Worm (Caenorhabditis elegans) whole organism, dauer: Measurements from ENCODE around the gene T25G12.13.

ENCODE experiments used
- unc-62 ChIP-seq: sonication (generic microtip); optimal IDR thresholded peaks from 2 replicates; lab custom pipeline; 2017; ENCODE audit warnings: missing biosample characterization, missing genetic modification reagents, missing genetic modification characterization

The T25G12.13 gene

ce11 chrX:17235749-17236561 lies 7.2 kb upstream of the T25G12.13 start, which contains the start of gene dhs-30:
Gene dhs-30, minus strand, starts transcription at chrX:17235838.
- TF ChIP-seq unc-62: no peak

- TF ChIP-seq unc-62: no peak
These were observed 5.7 kb upstream of the T25G12.13 start, which contains the start of gene T25G12.11 for ce11 chrX:17237439-17237838. Gene T25G12.11, minus strand, starts transcription at chrX:17237539.

- no peak for TF ChIP-seq unc-62
These were observed 4.1 kb downstream of the T25G12.13 start for ce11 chrX:17247260-17247659.

ce11 chrX:17256769-17257168 lies 13.6 kb downstream of the T25G12.13 start, which contains the start of gene Y40C7B.4:
Gene Y40C7B.4, minus strand, starts transcription at chrX:17256787.
- TF ChIP-seq unc-62: no peak

DNA sequence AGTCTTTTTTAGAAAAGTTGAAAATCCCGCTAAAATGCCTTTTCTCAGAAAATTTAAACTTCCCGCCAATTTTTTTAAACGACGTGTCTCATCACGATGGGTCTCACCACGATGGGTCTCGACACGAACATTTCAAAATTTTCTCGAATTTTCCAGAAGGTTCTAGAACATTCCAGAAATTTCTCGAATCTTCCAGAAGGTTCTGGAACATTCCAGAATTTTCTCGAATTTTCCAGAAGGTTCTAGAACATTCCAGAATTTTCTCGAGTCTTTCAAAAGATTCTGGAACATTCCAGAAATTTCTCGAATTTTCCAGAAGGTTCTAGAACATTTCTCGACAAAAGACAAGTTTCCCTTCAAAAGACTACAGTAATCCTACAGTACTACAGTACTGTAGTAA lies 45.2 kb downstream of the T25G12.13 start:
- TF ChIP-seq unc-62: no peak

DNA sequence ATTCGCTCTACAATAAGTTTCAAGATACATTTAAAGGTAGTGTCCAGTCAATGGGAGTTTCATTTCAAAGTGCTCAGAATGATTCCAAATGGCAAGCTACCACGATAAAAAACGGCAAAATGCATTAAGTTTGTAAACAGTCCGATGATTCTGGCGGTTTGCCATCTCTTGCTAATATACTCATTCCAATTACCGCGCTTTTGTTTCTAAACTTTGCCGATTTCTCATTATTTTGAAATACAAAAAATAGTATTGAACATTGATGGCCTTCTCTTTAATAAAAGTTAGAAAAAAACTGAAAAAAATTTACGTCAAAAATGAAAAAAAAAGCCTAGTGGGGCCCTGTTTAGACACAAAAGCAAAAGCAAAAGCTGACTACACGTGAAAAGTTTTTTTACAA lies 50.9 kb downstream of the T25G12.13 start:
- TF ChIP-seq unc-62: no peak
